Worm (Caenorhabditis elegans) whole organism, mixed stage, embryonic: Measurements from ENCODE around the gene C43F9.7.

Source experiments
- bed-3 ChIP-seq: fragments of 200-800 bp; sonication (Bioruptor generic); optimal IDR thresholded peaks from 3 replicates; lab custom pipeline; 2018; ENCODE audit warnings: mild to moderate bottlenecking, missing genetic modification characterization, moderate library complexity, missing compliant biosample characterization
- ceh-43 ChIP-seq: fragments of 200-800 bp; sonication (Bioruptor generic); optimal IDR thresholded peaks from 2 replicates; lab custom pipeline; 2018; ENCODE audit warnings: mild to moderate bottlenecking, missing genetic modification characterization, moderate library complexity, missing compliant biosample characterization
- nhr-12 ChIP-seq: fragments of 150-350 bp; optimal IDR thresholded peaks from 2 replicates; lab custom pipeline; 2014; ENCODE audit warnings: missing biosample characterization, missing genetic modification characterization
- nhr-2 ChIP-seq: fragments of 150-350 bp; optimal IDR thresholded peaks from 2 replicates; lab custom pipeline; 2014; ENCODE audit warnings: missing biosample characterization, missing genetic modification characterization
- snpc-4 ChIP-seq: fragments of 150-350 bp; optimal IDR thresholded peaks from 2 replicates; lab custom pipeline; 2014; ENCODE audit warnings: missing biosample characterization, missing genetic modification characterization
- unc-62 ChIP-seq: fragments of 150-350 bp; optimal IDR thresholded peaks from 2 replicates; lab custom pipeline; 2014; ENCODE audit warnings: missing biosample characterization, missing genetic modification reagents, missing genetic modification characterization

- TF ChIP-seq unc-62 (GFP tag; lab: Kevin White, UChicago) (no peak), nhr-2 (no peak), bed-3 (GFP tag; lab: Kevin White, UChicago) (no peak), nhr-12 (tag; lab: Kevin White, UChicago) (no peak), ceh-43 (GFP tag; lab: Kevin White, UChicago) (no peak), snpc-4 (no peak)
Observed at ce11 chrIV:10616366-10616765, 22.9 kb upstream of the C43F9.7 start.
